Worm (Caenorhabditis elegans): ENCODE results near the gene F49C5.16.
A peak's percentile ranks its signal among the peaks of the same experiment; 100 is the strongest.

The F49C5.16 gene

ce11 chrII:12574668-12575067, 27.0 kb downstream of the F49C5.16 start, which contains the start of gene Y38E10A.3:
Gene Y38E10A.3, minus strand, starts transcription at chrII:12574768.
- no peak for TF ChIP-seq nhr-43 (tag; optimal IDR thresholded peaks at IDR 0.05; ENCODE audit: poor library complexity, severe bottlenecking)
- TF ChIP-seq nhr-23 (tag; optimal IDR thresholded peaks at IDR 0.05): no peak
- TF ChIP-seq egl-27 (tag; optimal IDR thresholded peaks at IDR 0.05): no peak
- TF ChIP-seq unc-39 (tag; optimal IDR thresholded peaks at IDR 0.05): no peak
- no peak for TF ChIP-seq snpc-4 (tag; optimal IDR thresholded peaks at IDR 0.05)
- TF ChIP-seq pqm-1 (tag; optimal IDR thresholded peaks at IDR 0.05): no peak
- TF ChIP-seq fos-1 (tag; optimal IDR thresholded peaks at IDR 0.05): no peak
- no peak for TF ChIP-seq sea-2 (GFP tag; optimal IDR thresholded peaks at IDR 0.05)
- no peak for TF ChIP-seq ztf-4 (tag; optimal IDR thresholded peaks at IDR 0.05)
- TF ChIP-seq lin-15B (tag; optimal IDR thresholded peaks at IDR 0.05): no peak
- no peak for TF ChIP-seq elt-2 (tag; optimal IDR thresholded peaks at IDR 0.05)
- TF ChIP-seq nhr-67 (tag; optimal IDR thresholded peaks at IDR 0.05): no peak
- no peak for TF ChIP-seq skn-1 (tag; optimal IDR thresholded peaks at IDR 0.05)
- TF ChIP-seq nhr-28 (tag; optimal IDR thresholded peaks at IDR 0.05): no peak
- no peak for TF ChIP-seq egl-5 (tag; optimal IDR thresholded peaks at IDR 0.05)
- TF ChIP-seq elt-3 (tag; optimal IDR thresholded peaks at IDR 0.05): no peak

- TF ChIP-seq elt-2 (tag; optimal IDR thresholded peaks at IDR 0.05) (peak; percentile 74), pqm-1 (tag; optimal IDR thresholded peaks at IDR 0.05) (peak; percentile 74), ceh-28 (tag; optimal IDR thresholded peaks at IDR 0.05) (peak; percentile 27), sea-2 (GFP tag; optimal IDR thresholded peaks at IDR 0.05) (no peak), nhr-11 (tag; optimal IDR thresholded peaks at IDR 0.05) (no peak)
These were observed 30.1 kb downstream of the F49C5.16 start, which contains the start of gene clec-8 for ce11 chrII:12577754-12578153. Gene clec-8, minus strand, starts transcription at chrII:12578061.

ce11 chrII:12580952-12581351, 33.3 kb downstream of the F49C5.16 start, which contains the start of gene clec-4:
Gene clec-4, minus strand, starts transcription at chrII:12581113.
- TF ChIP-seq elt-2 (tag; optimal IDR thresholded peaks at IDR 0.05) (peak; percentile 31), pqm-1 (tag; optimal IDR thresholded peaks at IDR 0.05) (peak; percentile 63), mdl-1 (tag; optimal IDR thresholded peaks at IDR 0.05) (no peak)
